Fruit fly (Drosophila melanogaster): ENCODE data around the gene CG16854.

DNA sequence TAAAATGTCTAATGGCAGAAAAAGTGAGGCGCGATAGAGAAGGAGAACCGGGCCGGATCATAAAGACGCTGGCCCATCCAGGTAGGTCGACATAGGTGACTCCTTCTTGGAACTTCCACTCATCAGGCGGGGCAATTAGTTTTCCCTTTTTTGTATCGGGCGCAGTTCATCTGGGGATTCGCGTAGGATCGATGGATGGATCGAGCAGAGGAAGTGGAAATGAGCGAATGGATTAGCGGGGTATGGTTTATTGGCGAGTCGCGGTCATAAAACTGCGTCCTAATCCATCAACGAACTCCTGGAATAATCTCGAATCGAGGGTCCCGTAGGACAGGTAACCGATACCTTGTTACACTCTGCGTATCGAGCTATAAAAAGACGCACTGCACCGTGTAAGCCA is 11.4 kb upstream of the CG16854 start, which contains the start of gene CG43725:
- no peak for TF ChIP-seq OdsH (GFP tag; optimal IDR thresholded peaks at IDR 0.05)
- no peak for TF ChIP-seq dsf (GFP tag; optimal IDR thresholded peaks at IDR 0.05; ENCODE audit: borderline replicate concordance)
- no peak for TF ChIP-seq usp (GFP tag; optimal IDR thresholded peaks at IDR 0.05)

All from whole organism, wandering third instar larva.